Fruit fly (Drosophila melanogaster) whole organism, embryonic: ENCODE data around the gene CG11951.

ENCODE experiments used
- Adf1 ChIP-seq: fragments of 200-800 bp; sonication (Bioruptor generic); IDR thresholded peaks from 2 replicates; pipeline ENCODE4 v1.3.6; 2022; ENCODE audit warnings: missing biosample characterization, missing genetic modification characterization
- CG13287 ChIP-seq: fragments of 200-800 bp; sonication (Bioruptor generic); IDR thresholded peaks from 2 replicates; pipeline ENCODE4 v1.3.6; 2022; ENCODE audit warnings: missing biosample characterization, missing genetic modification characterization; ENCODE audit not compliant: partially characterized antibody
- CG13624 ChIP-seq: fragments of 200-800 bp; sonication (Bioruptor generic); optimal IDR thresholded peaks from 2 replicates; lab custom pipeline; 2016; ENCODE audit warnings: missing biosample characterization, missing genetic modification characterization
- CG14667 ChIP-seq: fragments of 200-800 bp; sonication (Bioruptor generic); IDR thresholded peaks from 2 replicates; pipeline ENCODE4 v1.3.6; 2022; ENCODE audit warnings: missing biosample characterization, missing genetic modification characterization
- CG14860 ChIP-seq: fragments of 200-800 bp; sonication (Bioruptor generic); IDR thresholded peaks from 3 replicates; pipeline ENCODE4 v1.3.6; 2022; ENCODE audit warnings: missing biosample characterization, missing genetic modification characterization; ENCODE audit not compliant: partially characterized antibody
- CG32767 ChIP-seq: fragments of 200-800 bp; sonication (Bioruptor generic); IDR thresholded peaks from 2 replicates; pipeline ENCODE4 v1.3.6; 2022; ENCODE audit warnings: missing biosample characterization, missing genetic modification characterization
- CG9797 ChIP-seq: fragments of 200-800 bp; sonication (Bioruptor generic); optimal IDR thresholded peaks from 3 replicates; lab custom pipeline; 2018; ENCODE audit warnings: missing biosample characterization, mild to moderate bottlenecking, missing genetic modification characterization
- Eip74EF ChIP-seq, 2 experiments: fragments of 200-800 bp in 1 of 2; fragments of >200 bp in 1 of 2; sonication (Bioruptor generic) in 1 of 2; optimal IDR thresholded peaks; 2 replicates each; lab custom pipeline; 2017 to 2019; ENCODE audit warnings: missing biosample characterization in 2 of 2, missing genetic modification characterization in 2 of 2, mild to moderate bottlenecking in 1 of 2, moderate library complexity in 1 of 2
- ac ChIP-seq: fragments of 200-800 bp; sonication (Bioruptor generic); optimal IDR thresholded peaks from 3 replicates; lab custom pipeline; 2017; ENCODE audit warnings: missing biosample characterization, mild to moderate bottlenecking, missing genetic modification characterization
- br ChIP-seq: fragments of >200 bp; optimal IDR thresholded peaks from 2 replicates; lab custom pipeline; 2017
- caup ChIP-seq: fragments of 200-800 bp; sonication (Bioruptor generic); optimal IDR thresholded peaks from 3 replicates; lab custom pipeline; 2017; ENCODE audit warnings: missing biosample characterization, mild to moderate bottlenecking, missing genetic modification characterization, moderate library complexity; ENCODE audit not compliant: severe bottlenecking
- dpn ChIP-seq, 2 experiments: fragments of 200-800 bp; sonication (Bioruptor generic); optimal IDR thresholded peaks; 3 replicates each; lab custom pipeline; 2016; ENCODE audit warnings: missing biosample characterization in 2 of 2, missing genetic modification characterization in 2 of 2
- eve ChIP-seq, 2 experiments: fragments of >200 bp; optimal IDR thresholded peaks; 2 replicates each; lab custom pipeline; 2017; ENCODE audit warnings: missing biosample characterization in 2 of 2, missing genetic modification characterization in 2 of 2
- psq ChIP-seq: fragments of 200-800 bp; sonication (Bioruptor generic); optimal IDR thresholded peaks from 2 replicates; lab custom pipeline; 2017; ENCODE audit warnings: missing biosample characterization, missing genetic modification characterization

DNA sequence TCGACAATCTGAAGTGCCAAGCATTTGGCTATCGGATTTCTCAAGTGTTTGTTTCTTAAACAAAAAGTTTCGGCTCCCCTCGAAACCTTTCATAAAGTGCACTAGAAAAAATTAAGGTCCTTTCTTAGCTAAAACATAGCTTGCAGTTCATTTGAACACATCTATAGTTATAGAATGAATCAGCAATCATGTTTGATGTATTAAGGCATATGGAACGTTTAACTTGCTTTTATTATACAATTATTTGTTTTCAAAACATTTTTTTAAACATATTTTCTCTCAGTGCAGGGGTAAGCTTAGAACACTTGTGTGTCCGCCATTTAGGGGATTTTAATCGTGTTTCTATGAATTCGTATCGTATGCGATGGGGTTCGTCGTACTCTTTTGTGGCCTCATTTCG is 36.1 kb upstream of the CG11951 start:
- TF ChIP-seq CG13287 (GFP tag; lab: Robert Waterston, UW) (no peak), CG32767 (GFP tag; lab: Robert Waterston, UW) (no peak), CG14860 (no peak), Adf1 (GFP tag; lab: Robert Waterston, UW) (no peak), psq (peak; percentile 37), Eip74EF (GFP tag; optimal IDR thresholded peaks at IDR 0.05; lab: Kevin White, UChicago) (no peak), caup (GFP tag; lab: Kevin White, UChicago) (peak; percentile 5), CG9797 (GFP tag; lab: Kevin White, UChicago) (no peak), eve (GFP tag; optimal IDR thresholded peaks at IDR 0.05; lab: Kevin White, UChicago) (peak in 1 of 2 experiments; percentile 77), CG13624 (GFP tag; lab: Kevin White, UChicago) (peak; percentile 33), br (lab: Kevin White, UChicago) (no peak), ac (no peak), CG14667 (GFP tag; lab: Robert Waterston, UW) (no peak), dpn (GFP tag; optimal IDR thresholded peaks at IDR 0.05; lab: Kevin White, UChicago) (peak; percentile 52 to 57)
